Worm (Caenorhabditis elegans) whole organism, young adult: ENCODE results near the gene srd-7.

Source experiments
- D2030.7 ChIP-seq: fragments of 200-800 bp; sonication (Bioruptor generic); IDR thresholded peaks from 2 replicates; pipeline ENCODE4 v1.3.6; 2022; ENCODE audit warnings: missing genetic modification reagents, missing genetic modification characterization, missing compliant biosample characterization
- F23B12.7 ChIP-seq: sonication (generic microtip); optimal IDR thresholded peaks from 2 replicates; lab custom pipeline; 2017; ENCODE audit warnings: missing genetic modification characterization, mild to moderate bottlenecking, missing compliant biosample characterization, antibody characterized with exemption, moderate library complexity; ENCODE audit not compliant: insufficient read depth
- F33H1.4 ChIP-seq: fragments of 200-800 bp; sonication (Bioruptor generic); IDR thresholded peaks from 2 replicates; pipeline ENCODE4 v1.3.6; 2022; ENCODE audit warnings: missing genetic modification reagents, missing genetic modification characterization, missing compliant biosample characterization
- F37B4.10 ChIP-seq: fragments of 200-800 bp; sonication (Bioruptor generic); IDR thresholded peaks from 2 replicates; pipeline ENCODE4 v1.3.6; 2022; ENCODE audit warnings: missing genetic modification characterization, missing compliant biosample characterization
- F49E8.2 ChIP-seq: sonication (generic microtip); optimal IDR thresholded peaks from 3 replicates; lab custom pipeline; 2017; ENCODE audit warnings: missing genetic modification characterization, mild to moderate bottlenecking, missing compliant biosample characterization, antibody characterized with exemption, moderate library complexity; ENCODE audit not compliant: insufficient read depth
- Y67H2A.10 ChIP-seq: fragments of 200-800 bp; sonication (Bioruptor generic); conservative IDR thresholded peaks from 2 replicates; pipeline ENCODE4 v1.3.6; 2022; ENCODE audit warnings: missing genetic modification reagents, missing genetic modification characterization, missing compliant biosample characterization
- Y95B8A.8 ChIP-seq: fragments of 200-800 bp; sonication (Bioruptor generic); IDR thresholded peaks from 2 replicates; pipeline ENCODE4 v1.3.6; 2022; ENCODE audit warnings: missing genetic modification reagents, missing genetic modification characterization, missing compliant biosample characterization
- ZK185.1 ChIP-seq: sonication (generic microtip); optimal IDR thresholded peaks from 2 replicates; lab custom pipeline; 2016; ENCODE audit warnings: mild to moderate bottlenecking, missing genetic modification characterization, missing compliant biosample characterization; ENCODE audit not compliant: poor library complexity, severe bottlenecking
- aptf-2 ChIP-seq: fragments of 200-800 bp; sonication (Bioruptor generic); conservative IDR thresholded peaks from 2 replicates; pipeline ENCODE4 v1.3.6; 2022; ENCODE audit warnings: missing genetic modification reagents, missing genetic modification characterization, missing compliant biosample characterization
- athp-1 ChIP-seq: sonication (generic microtip); optimal IDR thresholded peaks from 2 replicates; lab custom pipeline; 2017; ENCODE audit warnings: mild to moderate bottlenecking, missing genetic modification characterization, missing compliant biosample characterization
- attf-3 ChIP-seq: fragments of 200-800 bp; sonication (Bioruptor generic); conservative IDR thresholded peaks from 2 replicates; pipeline ENCODE4 v1.3.6; 2022; ENCODE audit warnings: missing genetic modification reagents, missing genetic modification characterization, missing compliant biosample characterization
- attf-6 ChIP-seq: fragments of 200-800 bp; sonication (Bioruptor generic); IDR thresholded peaks from 2 replicates; pipeline ENCODE4 v1.3.6; 2022; ENCODE audit warnings: missing genetic modification reagents, missing genetic modification characterization, missing compliant biosample characterization
- bed-2 ChIP-seq: fragments of 200-800 bp; sonication (Bioruptor generic); IDR thresholded peaks from 2 replicates; pipeline ENCODE4 v1.3.6; 2022; ENCODE audit warnings: missing genetic modification reagents, missing genetic modification characterization, missing compliant biosample characterization
- ceh-100 ChIP-seq: fragments of 200-800 bp; sonication (Bioruptor generic); IDR thresholded peaks from 2 replicates; pipeline ENCODE4 v1.3.6; 2022; ENCODE audit warnings: missing genetic modification reagents, missing genetic modification characterization, missing compliant biosample characterization
- ceh-40 ChIP-seq: fragments of 200-800 bp; sonication (Bioruptor generic); IDR thresholded peaks from 2 replicates; pipeline ENCODE4 v1.3.6; 2022; ENCODE audit warnings: missing genetic modification characterization, missing compliant biosample characterization
- ceh-91 ChIP-seq: fragments of 200-800 bp; sonication (Bioruptor generic); IDR thresholded peaks from 2 replicates; pipeline ENCODE4 v1.3.6; 2022; ENCODE audit warnings: missing genetic modification reagents, missing genetic modification characterization, missing compliant biosample characterization
- dpff-1 ChIP-seq: sonication (generic microtip); optimal IDR thresholded peaks from 2 replicates; lab custom pipeline; 2017; ENCODE audit warnings: mild to moderate bottlenecking, missing genetic modification characterization, missing compliant biosample characterization
- dpl-1 ChIP-seq: fragments of 150-350 bp; optimal IDR thresholded peaks from 2 replicates; lab custom pipeline; 2014; ENCODE audit warnings: missing biosample characterization, missing genetic modification reagents, missing genetic modification characterization
- efl-1 ChIP-seq: fragments of 150-350 bp; optimal IDR thresholded peaks from 2 replicates; lab custom pipeline; 2014; ENCODE audit warnings: missing biosample characterization, missing genetic modification reagents, missing genetic modification characterization
- egrh-3 ChIP-seq: fragments of 200-800 bp; sonication (Bioruptor generic); IDR thresholded peaks from 2 replicates; pipeline ENCODE4 v1.3.6; 2022; ENCODE audit warnings: missing genetic modification reagents, missing genetic modification characterization, missing compliant biosample characterization
- ets-4 ChIP-seq: fragments of 200-800 bp; sonication (Bioruptor generic); optimal IDR thresholded peaks from 2 replicates; lab custom pipeline; 2018; ENCODE audit warnings: mild to moderate bottlenecking, missing genetic modification characterization, missing compliant biosample characterization
- fkh-3 ChIP-seq: sonication (generic microtip); optimal IDR thresholded peaks from 2 replicates; lab custom pipeline; 2016; ENCODE audit warnings: mild to moderate bottlenecking, missing genetic modification characterization, missing compliant biosample characterization
- gei-17 ChIP-seq: fragments of 200-800 bp; sonication (Bioruptor generic); optimal IDR thresholded peaks from 2 replicates; lab custom pipeline; 2018; ENCODE audit warnings: mild to moderate bottlenecking, missing genetic modification characterization, missing compliant biosample characterization
- him-1 ChIP-seq: sonication (generic microtip); optimal IDR thresholded peaks from 2 replicates; lab custom pipeline; 2016; ENCODE audit warnings: missing genotype, missing genetic modification reagents, missing genetic modification characterization, missing compliant biosample characterization
- let-526 ChIP-seq: fragments of 200-800 bp; sonication (Bioruptor generic); IDR thresholded peaks from 2 replicates; pipeline ENCODE4 v1.3.6; 2022; ENCODE audit warnings: missing genetic modification reagents, missing genetic modification characterization, missing compliant biosample characterization
- lin-26 ChIP-seq: fragments of 200-800 bp; sonication (Bioruptor generic); IDR thresholded peaks from 2 replicates; pipeline ENCODE4 v1.3.6; 2022; ENCODE audit warnings: missing genetic modification reagents, missing genetic modification characterization, missing compliant biosample characterization
- lin-54 ChIP-seq: fragments of 200-800 bp; sonication (Bioruptor generic); optimal IDR thresholded peaks from 2 replicates; lab custom pipeline; 2018; ENCODE audit warnings: mild to moderate bottlenecking, missing genetic modification characterization, missing compliant biosample characterization
- lsl-1 ChIP-seq: fragments of 200-800 bp; sonication (Bioruptor generic); optimal IDR thresholded peaks from 2 replicates; lab custom pipeline; 2018; ENCODE audit warnings: mild to moderate bottlenecking, missing genetic modification characterization, moderate library complexity, missing compliant biosample characterization
- lsy-27 ChIP-seq: sonication (generic microtip); optimal IDR thresholded peaks from 2 replicates; lab custom pipeline; 2017; ENCODE audit warnings: missing genetic modification characterization, mild to moderate bottlenecking, missing compliant biosample characterization, antibody characterized with exemption, missing genotype, borderline replicate concordance; ENCODE audit not compliant: insufficient read depth
- madf-6 ChIP-seq: fragments of 200-800 bp; sonication (Bioruptor generic); IDR thresholded peaks from 2 replicates; pipeline ENCODE4 v1.3.6; 2022; ENCODE audit warnings: missing genetic modification reagents, missing genetic modification characterization, missing compliant biosample characterization
- madf-8 ChIP-seq: fragments of 200-800 bp; sonication (Bioruptor generic); conservative IDR thresholded peaks from 2 replicates; pipeline ENCODE4 v1.3.6; 2022; ENCODE audit warnings: missing genetic modification reagents, missing genetic modification characterization, missing compliant biosample characterization
- mes-4 ChIP-seq: sonication (generic microtip); optimal IDR thresholded peaks from 2 replicates; lab custom pipeline; 2016; ENCODE audit warnings: missing genotype, missing genetic modification characterization, missing compliant biosample characterization
- mxl-1 ChIP-seq: sonication (generic microtip); optimal IDR thresholded peaks from 2 replicates; lab custom pipeline; 2016; ENCODE audit warnings: missing genetic modification characterization, missing compliant biosample characterization
- nhr-80 ChIP-seq: sonication (generic microtip); optimal IDR thresholded peaks from 2 replicates; lab custom pipeline; 2016; ENCODE audit warnings: missing genetic modification characterization, missing compliant biosample characterization
- nhr-90 ChIP-seq: sonication (generic microtip); optimal IDR thresholded peaks from 2 replicates; lab custom pipeline; 2016; ENCODE audit warnings: missing genotype, mild to moderate bottlenecking, missing genetic modification characterization, missing compliant biosample characterization
- rcor-1 ChIP-seq: fragments of 200-800 bp; sonication (Bioruptor generic); IDR thresholded peaks from 2 replicates; pipeline ENCODE4 v1.3.6; 2022; ENCODE audit warnings: missing genetic modification reagents, missing genetic modification characterization, missing compliant biosample characterization
- snpc-1.3 ChIP-seq: sonication (generic microtip); optimal IDR thresholded peaks from 2 replicates; lab custom pipeline; 2017; ENCODE audit warnings: missing genetic modification characterization, mild to moderate bottlenecking, missing compliant biosample characterization, antibody characterized with exemption, moderate library complexity, missing genotype, missing genetic modification reagents; ENCODE audit not compliant: insufficient read depth
- snpc-3.4 ChIP-seq: sonication (generic microtip); optimal IDR thresholded peaks from 2 replicates; lab custom pipeline; 2017; ENCODE audit warnings: missing genetic modification characterization, mild to moderate bottlenecking, missing compliant biosample characterization, antibody characterized with exemption, moderate library complexity, missing genotype, missing genetic modification reagents
- snpc-4 ChIP-seq, 5 experiments: fragments of 150-350 bp in 1 of 5; sonication (generic microtip) in 4 of 5; optimal IDR thresholded peaks; 2 replicates each; lab custom pipeline; 2014 to 2018; ENCODE audit warnings: missing genetic modification characterization in 5 of 5, missing biosample characterization in 3 of 5, antibody characterized with exemption in 2 of 5, mild to moderate bottlenecking in 2 of 5, missing compliant biosample characterization in 2 of 5, missing genotype in 2 of 5, moderate library complexity in 2 of 5, missing genetic modification reagents in 1 of 5
- tbp1 ChIP-seq: fragments of 200-800 bp; sonication (Bioruptor generic); optimal IDR thresholded peaks from 2 replicates; lab custom pipeline; 2018; ENCODE audit warnings: mild to moderate bottlenecking, missing genetic modification characterization, missing compliant biosample characterization
- unc-130 ChIP-seq: sonication (generic microtip); optimal IDR thresholded peaks from 2 replicates; lab custom pipeline; 2016; ENCODE audit warnings: missing genetic modification reagents, missing genetic modification characterization, missing compliant biosample characterization
- xnd-1 ChIP-seq: sonication (generic microtip); optimal IDR thresholded peaks from 2 replicates; lab custom pipeline; 2016; ENCODE audit warnings: missing genotype, missing genetic modification reagents, missing genetic modification characterization, missing compliant biosample characterization
- zfh-2 ChIP-seq: fragments of 200-800 bp; sonication (Bioruptor generic); conservative IDR thresholded peaks from 2 replicates; pipeline ENCODE4 v1.3.6; 2022; ENCODE audit warnings: missing genetic modification reagents, missing genetic modification characterization, missing compliant biosample characterization
- zim-3 ChIP-seq: sonication (generic microtip); optimal IDR thresholded peaks from 2 replicates; lab custom pipeline; 2017; ENCODE audit warnings: mild to moderate bottlenecking, missing genetic modification characterization, moderate library complexity, missing compliant biosample characterization

The srd-7 gene

DNA sequence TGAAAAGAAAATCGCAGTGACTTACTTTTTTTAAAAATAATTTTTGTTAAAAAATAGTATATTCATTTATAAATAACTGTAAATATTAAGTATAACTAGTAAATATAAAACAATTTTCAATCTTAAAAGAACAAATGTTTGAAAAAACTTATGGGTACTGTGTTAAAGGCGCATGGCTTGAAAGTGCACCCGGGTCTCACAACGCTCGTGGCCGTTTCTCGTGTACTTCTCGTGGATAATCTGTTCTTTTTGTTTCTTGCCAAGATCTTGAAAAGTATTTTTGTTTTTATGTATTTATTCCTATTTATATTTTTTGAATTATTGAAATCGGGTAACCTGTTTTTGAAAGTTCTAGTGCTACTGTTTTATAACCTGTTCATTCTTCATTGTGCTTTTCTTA lies 20.6 kb downstream of the srd-7 start:
- TF ChIP-seq zfh-2 (GFP tag; lab: Robert Waterston, UW) (no peak), let-526 (GFP tag; lab: Robert Waterston, UW) (no peak), him-1 (tag; lab: Kevin White, UChicago) (peak; percentile 10), dpff-1 (no peak), Y95B8A.8 (no peak), efl-1 (GFP tag; lab: Kevin White, UChicago) (peak; percentile 16), xnd-1 (tag; lab: Kevin White, UChicago) (peak; percentile 83), lsy-27 (no peak), fkh-3 (tag; lab: Kevin White, UChicago) (no peak), mes-4 (tag; lab: Kevin White, UChicago) (no peak), lin-26 (GFP tag; lab: Robert Waterston, UW) (no peak), zim-3 (tag; lab: Kevin White, UChicago) (no peak), lsl-1 (GFP tag; lab: Kevin White, UChicago) (peak; percentile 89), tbp1 (no peak), snpc-1.3 (tag; lab: Kevin White, UChicago) (peak; percentile 60), gei-17 (GFP tag; lab: Kevin White, UChicago) (no peak), Y67H2A.10 (GFP tag; lab: Robert Waterston, UW) (no peak), snpc-3.4 (tag; lab: Kevin White, UChicago) (peak; percentile 40), F23B12.7 (tag; lab: Kevin White, UChicago) (peak; percentile 37), lin-54 (GFP tag; lab: Kevin White, UChicago) (peak; percentile 33), nhr-90 (tag; lab: Kevin White, UChicago) (no peak), snpc-4 (GFP tag; optimal IDR thresholded peaks at IDR 0.05; lab: Kevin White, UChicago) (peak; percentile 66), snpc-4 (tag; optimal IDR thresholded peaks at IDR 0.05; lab: Kevin White, UChicago) (peak in 3 of 4 experiments; percentile 26 to 57 (median 35)), ZK185.1 (tag; lab: Kevin White, UChicago) (no peak), attf-3 (peak; percentile 60; the same call in 1 of the 2 replicates), rcor-1 (peak; percentile 51; the same call in 1 of the 2 replicates), F37B4.10 (GFP tag; lab: Robert Waterston, UW) (no peak), madf-6 (GFP tag; lab: Robert Waterston, UW) (peak; percentile 94), F49E8.2 (peak; percentile 35), nhr-80 (no peak), athp-1 (tag; lab: Kevin White, UChicago) (no peak), ceh-91 (GFP tag; lab: Robert Waterston, UW) (peak; percentile 29; the same call in 1 of the 2 replicates), egrh-3 (GFP tag; lab: Robert Waterston, UW) (no peak), dpl-1 (peak; percentile 31), ceh-40 (GFP tag; lab: Robert Waterston, UW) (no peak), aptf-2 (no peak), attf-6 (GFP tag; lab: Robert Waterston, UW) (0 out of 2 replicates have a peak, but pooled peaks have one; percentile 30), mxl-1 (tag; lab: Kevin White, UChicago) (no peak), ceh-100 (GFP tag; lab: Robert Waterston, UW) (no peak), bed-2 (GFP tag; lab: Robert Waterston, UW) (no peak), D2030.7 (GFP tag; lab: Robert Waterston, UW) (peak; percentile 57; the same call in 1 of the 2 replicates), unc-130 (GFP tag; lab: Kevin White, UChicago) (peak; percentile 41), F33H1.4 (GFP tag; lab: Robert Waterston, UW) (peak; percentile 95), ets-4 (GFP tag; lab: Kevin White, UChicago) (no peak), madf-8 (peak; percentile 84)
